Fruit fly (Drosophila melanogaster) whole organism, embryonic: ENCODE measurements around the gene LSm3.

ENCODE experiments used
- BEAF-32 ChIP-seq: fragments of 200-800 bp; sonication (Bioruptor generic); optimal IDR thresholded peaks from 3 replicates; lab custom pipeline; 2017; ENCODE audit warnings: missing biosample characterization, missing genetic modification characterization, mild to moderate bottlenecking, moderate library complexity, missing genetic modification reagents
- CG11247 ChIP-seq: fragments of 200-800 bp; sonication (Bioruptor generic); IDR thresholded peaks from 2 replicates; pipeline ENCODE4 v1.3.6; 2022; ENCODE audit warnings: missing biosample characterization, missing genetic modification characterization
- CG11398 ChIP-seq: fragments of 200-800 bp; sonication (Bioruptor generic); optimal IDR thresholded peaks from 2 replicates; lab custom pipeline; 2016; ENCODE audit warnings: missing biosample characterization, missing genetic modification characterization
- CG11504 ChIP-seq: fragments of 200-800 bp; sonication (Bioruptor generic); optimal IDR thresholded peaks from 3 replicates; lab custom pipeline; 2019; ENCODE audit warnings: missing biosample characterization, mild to moderate bottlenecking, missing genetic modification characterization, moderate library complexity
- CG12104 ChIP-seq: fragments of 200-800 bp; sonication (Bioruptor generic); optimal IDR thresholded peaks from 3 replicates; lab custom pipeline; 2016; ENCODE audit warnings: missing biosample characterization, missing genetic modification characterization
- CG14014 ChIP-seq: fragments of 200-800 bp; sonication (Bioruptor generic); IDR thresholded peaks from 2 replicates; pipeline ENCODE4 v1.3.6; 2022; ENCODE audit warnings: missing biosample characterization, missing genetic modification characterization
- CG14710 ChIP-seq: fragments of 200-800 bp; sonication (Bioruptor generic); optimal IDR thresholded peaks from 3 replicates; lab custom pipeline; 2019; ENCODE audit warnings: missing biosample characterization, mild to moderate bottlenecking, missing genetic modification characterization, moderate library complexity
- CG15011 ChIP-seq: fragments of 200-800 bp; sonication (Bioruptor generic); optimal IDR thresholded peaks from 3 replicates; lab custom pipeline; 2018; ENCODE audit warnings: missing biosample characterization, mild to moderate bottlenecking, missing genetic modification characterization
- CG15696 ChIP-seq: fragments of 200-800 bp; sonication (Bioruptor generic); optimal IDR thresholded peaks from 2 replicates; lab custom pipeline; 2019; ENCODE audit warnings: missing biosample characterization, mild to moderate bottlenecking, missing genetic modification characterization, moderate library complexity
- CG16813 ChIP-seq: fragments of 200-800 bp; sonication (Bioruptor generic); IDR thresholded peaks from 3 replicates; pipeline ENCODE4 v1.3.6; 2022; ENCODE audit warnings: missing biosample characterization, missing genetic modification characterization; ENCODE audit not compliant: partially characterized antibody
- CG17328 ChIP-seq: fragments of 200-800 bp; sonication (Bioruptor generic); IDR thresholded peaks from 2 replicates; pipeline ENCODE4 v1.3.6; 2022; ENCODE audit warnings: missing biosample characterization, missing genetic modification characterization
- CG17568 ChIP-seq: fragments of 200-800 bp; sonication (Bioruptor generic); optimal IDR thresholded peaks from 2 replicates; lab custom pipeline; 2018; ENCODE audit warnings: missing biosample characterization, mild to moderate bottlenecking, missing genetic modification characterization, moderate library complexity
- CG17829 ChIP-seq: fragments of 200-800 bp; optimal IDR thresholded peaks from 2 replicates; lab custom pipeline; 2019; ENCODE audit warnings: missing biosample characterization, mild to moderate bottlenecking, missing genetic modification characterization, moderate library complexity
- CG18262 ChIP-seq: fragments of 200-800 bp; optimal IDR thresholded peaks from 3 replicates; lab custom pipeline; 2019; ENCODE audit warnings: missing biosample characterization, mild to moderate bottlenecking, missing genetic modification characterization, moderate library complexity
- CG3065 ChIP-seq: fragments of 200-800 bp; sonication (Bioruptor generic); optimal IDR thresholded peaks from 2 replicates; lab custom pipeline; 2016; ENCODE audit warnings: missing biosample characterization, missing genetic modification characterization
- CG34224 ChIP-seq: fragments of 200-800 bp; sonication (Bioruptor generic); IDR thresholded peaks from 3 replicates; pipeline ENCODE4 v1.3.6; 2022; ENCODE audit warnings: missing biosample characterization, missing genetic modification characterization; ENCODE audit not compliant: partially characterized antibody
- CG42726 ChIP-seq: fragments of 200-800 bp; sonication (Bioruptor generic); IDR thresholded peaks from 2 replicates; pipeline ENCODE4 v1.3.6; 2022; ENCODE audit warnings: missing biosample characterization, missing genetic modification characterization; ENCODE audit not compliant: partially characterized antibody
- CG4404 ChIP-seq: fragments of 200-800 bp; sonication (Bioruptor generic); IDR thresholded peaks from 2 replicates; pipeline ENCODE4 v1.3.6; 2022; ENCODE audit warnings: missing biosample characterization, missing genetic modification characterization
- CG5245 ChIP-seq: fragments of 200-800 bp; sonication (Bioruptor generic); optimal IDR thresholded peaks from 3 replicates; lab custom pipeline; 2016; ENCODE audit warnings: missing biosample characterization, missing genetic modification characterization
- CG6254 ChIP-seq: fragments of 200-800 bp; sonication (Bioruptor generic); optimal IDR thresholded peaks from 3 replicates; lab custom pipeline; 2017; ENCODE audit warnings: mild to moderate bottlenecking, missing biosample characterization, missing genetic modification reagents, missing genetic modification characterization
- CG6854 ChIP-seq: fragments of 200-800 bp; sonication (Bioruptor generic); optimal IDR thresholded peaks from 3 replicates; lab custom pipeline; 2017; ENCODE audit warnings: missing biosample characterization, mild to moderate bottlenecking, missing genetic modification characterization
- CG7745 ChIP-seq: fragments of 200-800 bp; sonication (Bioruptor generic); optimal IDR thresholded peaks from 2 replicates; lab custom pipeline; 2018; ENCODE audit warnings: missing biosample characterization, mild to moderate bottlenecking, missing genetic modification characterization, moderate library complexity
- CG8359 ChIP-seq: fragments of 200-800 bp; sonication (Bioruptor generic); optimal IDR thresholded peaks from 2 replicates; lab custom pipeline; 2017; ENCODE audit warnings: missing biosample characterization, mild to moderate bottlenecking, missing genetic modification characterization, borderline replicate concordance
- CG8388 ChIP-seq: fragments of 200-800 bp; sonication (Bioruptor generic); optimal IDR thresholded peaks from 2 replicates; lab custom pipeline; 2019; ENCODE audit warnings: missing biosample characterization, mild to moderate bottlenecking, missing genetic modification characterization, moderate library complexity
- CG8924 ChIP-seq: fragments of 200-800 bp; optimal IDR thresholded peaks from 3 replicates; lab custom pipeline; 2019; ENCODE audit warnings: missing biosample characterization, mild to moderate bottlenecking, missing genetic modification characterization, moderate library complexity
- CG9817 ChIP-seq: fragments of 200-800 bp; sonication (Bioruptor generic); optimal IDR thresholded peaks from 2 replicates; lab custom pipeline; 2018; ENCODE audit warnings: missing biosample characterization, mild to moderate bottlenecking, missing genetic modification characterization, moderate library complexity
- Deaf1 ChIP-seq: fragments of 200-800 bp; optimal IDR thresholded peaks from 3 replicates; lab custom pipeline; 2019; ENCODE audit warnings: missing biosample characterization, mild to moderate bottlenecking, missing genetic modification characterization, moderate library complexity
- Gug ChIP-seq: fragments of 200-800 bp; sonication (Bioruptor generic); IDR thresholded peaks from 4 replicates; pipeline ENCODE4 v1.3.6; 2022; ENCODE audit warnings: missing biosample characterization, missing genetic modification characterization
- Kr ChIP-seq: fragments of 200-800 bp; sonication (Bioruptor generic); optimal IDR thresholded peaks from 2 replicates; lab custom pipeline; 2017; ENCODE audit warnings: missing biosample characterization, mild to moderate bottlenecking, missing genetic modification characterization
- MBD-R2 ChIP-seq: fragments of 200-800 bp; sonication (Bioruptor generic); IDR thresholded peaks from 2 replicates; pipeline ENCODE4 v1.3.6; 2022; ENCODE audit warnings: missing biosample characterization, missing genetic modification characterization
- Myb ChIP-seq: fragments of 200-800 bp; sonication (Bioruptor generic); optimal IDR thresholded peaks from 2 replicates; lab custom pipeline; 2016; ENCODE audit warnings: missing biosample characterization, missing genetic modification characterization
- Nf-YC ChIP-seq: fragments of 200-800 bp; optimal IDR thresholded peaks from 3 replicates; lab custom pipeline; 2019; ENCODE audit warnings: missing biosample characterization, mild to moderate bottlenecking, missing genetic modification characterization, moderate library complexity
- bcd ChIP-seq: fragments of 200-800 bp; sonication (Bioruptor generic); optimal IDR thresholded peaks from 2 replicates; lab custom pipeline; 2017; ENCODE audit warnings: missing biosample characterization, mild to moderate bottlenecking, missing genetic modification characterization
- ci ChIP-seq: fragments of 200-800 bp; sonication (Bioruptor generic); IDR thresholded peaks from 3 replicates; pipeline ENCODE4 v1.3.6; 2022; ENCODE audit warnings: missing biosample characterization, missing genetic modification characterization
- da ChIP-seq: fragments of 200-800 bp; sonication (Bioruptor generic); optimal IDR thresholded peaks from 2 replicates; lab custom pipeline; 2016; ENCODE audit warnings: missing biosample characterization, missing genetic modification characterization
- emc ChIP-seq: fragments of 200-800 bp; sonication (Bioruptor generic); optimal IDR thresholded peaks from 2 replicates; lab custom pipeline; 2016; ENCODE audit warnings: missing biosample characterization, missing genetic modification characterization
- exex ChIP-seq: fragments of 200-800 bp; sonication (Bioruptor generic); optimal IDR thresholded peaks from 4 replicates; lab custom pipeline; 2018; ENCODE audit warnings: missing biosample characterization, mild to moderate bottlenecking, missing genetic modification characterization, moderate library complexity
- fd96Cb ChIP-seq: fragments of 200-800 bp; sonication (Bioruptor generic); optimal IDR thresholded peaks from 2 replicates; lab custom pipeline; 2018; ENCODE audit warnings: missing biosample characterization, mild to moderate bottlenecking, missing genetic modification characterization, moderate library complexity
- h ChIP-seq: fragments of >200 bp; optimal IDR thresholded peaks from 2 replicates; lab custom pipeline; 2017
- ham ChIP-seq: fragments of 200-800 bp; sonication (Bioruptor generic); IDR thresholded peaks from 2 replicates; pipeline ENCODE4 v1.3.6; 2022; ENCODE audit warnings: missing biosample characterization, missing genetic modification characterization
- hbn ChIP-seq: fragments of 200-800 bp; sonication (Bioruptor generic); IDR thresholded peaks from 2 replicates; pipeline ENCODE4 v1.3.6; 2022; ENCODE audit warnings: missing biosample characterization, missing genetic modification characterization; ENCODE audit not compliant: partially characterized antibody
- ind ChIP-seq: fragments of 200-800 bp; sonication (Bioruptor generic); optimal IDR thresholded peaks from 3 replicates; lab custom pipeline; 2016; ENCODE audit warnings: missing biosample characterization, missing genetic modification characterization
- lab ChIP-seq: fragments of 200-800 bp; sonication (Bioruptor generic); optimal IDR thresholded peaks from 3 replicates; lab custom pipeline; 2017; ENCODE audit warnings: missing biosample characterization, missing genetic modification characterization, mild to moderate bottlenecking, moderate library complexity, missing genetic modification reagents
- pb ChIP-seq: fragments of 200-800 bp; sonication (Bioruptor generic); optimal IDR thresholded peaks from 3 replicates; lab custom pipeline; 2016; ENCODE audit warnings: missing biosample characterization, missing genetic modification characterization
- pho ChIP-seq: fragments of 200-800 bp; sonication (Bioruptor generic); optimal IDR thresholded peaks from 2 replicates; lab custom pipeline; 2016; ENCODE audit warnings: missing biosample characterization, missing genetic modification characterization
- phol ChIP-seq: fragments of 200-800 bp; sonication (Bioruptor generic); optimal IDR thresholded peaks from 3 replicates; lab custom pipeline; 2018; ENCODE audit warnings: missing biosample characterization, mild to moderate bottlenecking, missing genetic modification characterization, moderate library complexity
- pum ChIP-seq: fragments of 200-800 bp; sonication (Bioruptor generic); optimal IDR thresholded peaks from 2 replicates; lab custom pipeline; 2016; ENCODE audit warnings: missing biosample characterization, missing genetic modification characterization
- repo ChIP-seq: fragments of 200-800 bp; sonication (Bioruptor generic); optimal IDR thresholded peaks from 2 replicates; lab custom pipeline; 2016; ENCODE audit warnings: missing biosample characterization, missing genetic modification characterization
- sd ChIP-seq: fragments of 200-800 bp; sonication (Bioruptor generic); optimal IDR thresholded peaks from 3 replicates; lab custom pipeline; 2018; ENCODE audit warnings: missing biosample characterization, mild to moderate bottlenecking, missing genetic modification characterization, moderate library complexity
- zfh1 ChIP-seq: fragments of 200-800 bp; sonication (Bioruptor generic); IDR thresholded peaks from 3 replicates; pipeline ENCODE4 v1.3.6; 2022; ENCODE audit warnings: missing biosample characterization, missing genetic modification characterization

Gene LSm3

DNA sequence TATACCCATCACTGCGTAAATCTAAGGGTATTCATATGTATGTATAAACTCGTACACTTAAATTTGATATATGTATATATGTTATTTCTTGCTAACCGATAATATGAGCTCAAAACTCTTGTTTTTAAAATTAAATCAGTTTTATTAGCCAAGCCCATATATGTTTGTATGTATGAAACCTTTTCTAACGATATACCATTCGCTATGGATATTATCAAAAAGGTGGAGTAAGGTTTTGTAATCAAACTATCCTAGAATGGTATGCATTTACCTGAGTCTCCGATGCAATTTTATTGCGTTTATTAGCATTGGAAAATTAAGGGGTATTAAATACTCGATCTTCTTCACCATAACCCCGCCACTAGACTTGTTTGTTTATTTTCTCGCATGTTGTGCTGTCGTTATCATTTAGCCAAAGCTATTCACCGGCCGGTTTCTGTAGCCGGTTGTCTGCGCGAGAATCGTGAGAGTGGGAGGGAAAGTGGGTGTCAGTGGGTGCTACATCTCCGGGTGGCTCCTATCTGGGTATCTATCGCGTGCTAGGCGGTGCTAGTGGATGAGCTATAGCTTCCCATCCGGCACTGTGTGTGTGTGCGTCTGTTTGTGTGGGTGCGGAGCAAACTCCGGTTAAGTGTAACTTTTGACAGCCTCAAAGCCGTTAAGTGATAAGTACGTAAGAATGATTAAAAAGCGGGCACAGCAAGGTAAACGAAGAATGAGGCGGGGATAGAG is 11.9 kb downstream of the LSm3 start (continued):
- no peak for TF ChIP-seq hbn (GFP tag; lab: Robert Waterston, UW)
- TF ChIP-seq Gug (GFP tag; lab: Robert Waterston, UW): no peak
- TF ChIP-seq sd (tag; lab: Kevin White, UChicago): no peak
- no peak for TF ChIP-seq Kr (GFP tag; lab: Kevin White, UChicago)
- TF ChIP-seq ind: peak; percentile 6
- TF ChIP-seq exex (tag; lab: Kevin White, UChicago): peak; percentile 5
- no peak for TF ChIP-seq fd96Cb (tag; lab: Kevin White, UChicago)
- no peak for TF ChIP-seq CG8359 (GFP tag; lab: Kevin White, UChicago)
- no peak for TF ChIP-seq zfh1 (GFP tag; lab: Robert Waterston, UW)
- TF ChIP-seq CG4404 (GFP tag; lab: Robert Waterston, UW): no peak
- TF ChIP-seq CG34224 (GFP tag; lab: Robert Waterston, UW): no peak
- no peak for TF ChIP-seq pb
- no peak for TF ChIP-seq CG14014
- TF ChIP-seq da: no peak
- peak; percentile 22 for TF ChIP-seq phol (tag; lab: Kevin White, UChicago)
- TF ChIP-seq CG11398: no peak
- peak; percentile 2 for TF ChIP-seq CG6854 (GFP tag; lab: Kevin White, UChicago)
- no peak for TF ChIP-seq Myb (GFP tag; lab: Kevin White, UChicago)
- TF ChIP-seq CG9817: no peak
- no peak for TF ChIP-seq CG17568 (GFP tag; lab: Kevin White, UChicago)
- peak; percentile 60 for TF ChIP-seq CG18262 (tag; lab: Kevin White, UChicago)
- TF ChIP-seq lab (GFP tag; lab: Kevin White, UChicago): peak; percentile 29
- TF ChIP-seq CG8924: peak; percentile 33
- TF ChIP-seq CG14710 (tag; lab: Kevin White, UChicago): no peak
- TF ChIP-seq CG11247 (GFP tag; lab: Robert Waterston, UW): no peak
- TF ChIP-seq BEAF-32 (GFP tag; lab: Kevin White, UChicago): no peak
- TF ChIP-seq h: no peak
- no peak for TF ChIP-seq CG17328 (GFP tag; lab: Robert Waterston, UW)
- no peak for TF ChIP-seq emc (GFP tag; lab: Kevin White, UChicago)
- TF ChIP-seq CG6254: peak; percentile 8
- no peak for TF ChIP-seq CG7745 (tag; lab: Kevin White, UChicago)
- TF ChIP-seq CG12104: peak; percentile 15
- TF ChIP-seq ci (GFP tag; lab: Robert Waterston, UW): no peak
- TF ChIP-seq CG8388 (GFP tag; lab: Kevin White, UChicago): peak; percentile 28
- peak; percentile 3 for TF ChIP-seq CG17829 (tag; lab: Kevin White, UChicago)
- no peak for TF ChIP-seq Nf-YC
- no peak for TF ChIP-seq CG15011 (GFP tag; lab: Kevin White, UChicago)
- TF ChIP-seq pum: no peak
- no peak for TF ChIP-seq CG15696
- no peak for TF ChIP-seq CG16813
- TF ChIP-seq bcd (GFP tag; lab: Kevin White, UChicago): peak; percentile 26
- no peak for TF ChIP-seq Deaf1 (tag; lab: Kevin White, UChicago)
- TF ChIP-seq MBD-R2 (GFP tag; lab: Robert Waterston, UW): peak; percentile 15; the same call in 1 of the 2 replicates
- TF ChIP-seq CG5245: no peak
- TF ChIP-seq CG11504 (tag; lab: Kevin White, UChicago): peak; percentile 52
- no peak for TF ChIP-seq repo (GFP tag; lab: Kevin White, UChicago)
- peak; percentile 19 for TF ChIP-seq pho (GFP tag; lab: Kevin White, UChicago)
- no peak for TF ChIP-seq ham (GFP tag; lab: Robert Waterston, UW)
- TF ChIP-seq CG42726 (GFP tag; lab: Robert Waterston, UW): no peak
- TF ChIP-seq CG3065 (GFP tag; lab: Kevin White, UChicago): no peak
